Worm (Caenorhabditis elegans) whole organism, L1 larva: ENCODE results near the gene spe-44.

Experiments used
- C16A3.4 ChIP-seq: fragments of 150-350 bp; optimal IDR thresholded peaks from 2 replicates; lab custom pipeline; 2014; ENCODE audit warnings: missing biosample characterization, missing genetic modification characterization
- ceh-63 ChIP-seq: fragments of 200-800 bp; sonication (Bioruptor generic); optimal IDR thresholded peaks from 2 replicates; lab custom pipeline; 2018; ENCODE audit warnings: mild to moderate bottlenecking, missing genetic modification characterization, missing compliant biosample characterization
- ceh-90 ChIP-seq: sonication (generic microtip); optimal IDR thresholded peaks from 2 replicates; lab custom pipeline; 2016; ENCODE audit warnings: missing genetic modification characterization, missing compliant biosample characterization
- dsc-1 ChIP-seq: sonication (generic microtip); optimal IDR thresholded peaks from 2 replicates; lab custom pipeline; 2016; ENCODE audit warnings: mild to moderate bottlenecking, missing genetic modification characterization, missing compliant biosample characterization
- efl-1 ChIP-seq, 4 experiments: fragments of 150-350 bp; optimal IDR thresholded peaks in 3 of 4; peaks in 1 of 4; 1 replicate in 1 of 4; 2 replicates in 3 of 4; lab custom pipeline; 2014; ENCODE audit warnings: missing biosample characterization in 2 of 4, missing genetic modification characterization in 2 of 4, missing genetic modification reagents in 2 of 4
- elt-2 ChIP-seq: sonication (generic microtip); optimal IDR thresholded peaks from 2 replicates; lab custom pipeline; 2016; ENCODE audit warnings: missing genetic modification characterization, mild to moderate bottlenecking, inconsistent platforms, missing compliant biosample characterization, missing genetic modification reagents
- ets-5 ChIP-seq: fragments of 200-800 bp; sonication (Bioruptor generic); IDR thresholded peaks from 2 replicates; pipeline ENCODE4 v1.3.6; 2022; ENCODE audit warnings: missing genetic modification characterization, missing compliant biosample characterization
- fkh-10 ChIP-seq: sonication (generic microtip); optimal IDR thresholded peaks from 2 replicates; lab custom pipeline; 2017; ENCODE audit warnings: missing biosample characterization, missing genetic modification reagents, missing genetic modification characterization
- fos-1 ChIP-seq: fragments of 150-350 bp; optimal IDR thresholded peaks from 2 replicates; lab custom pipeline; 2014; ENCODE audit warnings: missing biosample characterization, missing genetic modification characterization
- hlh-17 ChIP-seq: fragments of 200-800 bp; sonication (Bioruptor generic); optimal IDR thresholded peaks from 2 replicates; lab custom pipeline; 2018; ENCODE audit warnings: missing genetic modification characterization, mild to moderate bottlenecking, missing compliant biosample characterization, moderate library complexity, borderline replicate concordance
- hpl-2 ChIP-seq: fragments of 150-350 bp; optimal IDR thresholded peaks from 2 replicates; lab custom pipeline; 2014; ENCODE audit warnings: missing biosample characterization, missing genetic modification reagents, missing genetic modification characterization
- irx-1 ChIP-seq: sonication (generic microtip); optimal IDR thresholded peaks from 2 replicates; lab custom pipeline; 2016; ENCODE audit warnings: missing genetic modification characterization, missing compliant biosample characterization
- isw-1 ChIP-seq: fragments of 200-800 bp; sonication (Bioruptor generic); IDR thresholded peaks from 2 replicates; pipeline ENCODE4 v1.3.6; 2022; ENCODE audit warnings: missing genetic modification characterization, missing compliant biosample characterization
- jun-1 ChIP-seq: fragments of 150-350 bp; optimal IDR thresholded peaks from 2 replicates; lab custom pipeline; 2014; ENCODE audit warnings: missing biosample characterization, missing genetic modification reagents, missing genetic modification characterization
- lin-13 ChIP-seq: fragments of 150-350 bp; optimal IDR thresholded peaks from 2 replicates; lab custom pipeline; 2014; ENCODE audit warnings: missing biosample characterization, missing genetic modification reagents, missing genetic modification characterization
- lin-15B ChIP-seq: fragments of 150-350 bp; sonication (generic microtip); optimal IDR thresholded peaks from 3 replicates; lab custom pipeline; 2014; ENCODE audit warnings: missing biosample characterization, missing genetic modification characterization
- lin-35 ChIP-seq, 2 experiments: fragments of 150-350 bp; optimal IDR thresholded peaks; 2 replicates each; lab custom pipeline; 2014; ENCODE audit warnings: missing biosample characterization in 2 of 2, missing genetic modification characterization in 2 of 2, missing genetic modification reagents in 2 of 2
- lin-39 ChIP-seq: fragments of 150-350 bp; optimal IDR thresholded peaks from 2 replicates; lab custom pipeline; 2014; ENCODE audit warnings: missing biosample characterization, missing genetic modification reagents, missing genetic modification characterization
- mab-9 ChIP-seq: fragments of 200-800 bp; sonication (Bioruptor generic); IDR thresholded peaks from 2 replicates; pipeline ENCODE4 v1.3.6; 2022; ENCODE audit warnings: missing genetic modification reagents, missing genetic modification characterization, missing compliant biosample characterization
- nhr-12 ChIP-seq: sonication (generic microtip); optimal IDR thresholded peaks from 2 replicates; lab custom pipeline; 2017; ENCODE audit warnings: missing biosample characterization, missing genetic modification characterization
- nhr-20 ChIP-seq: sonication (generic microtip); optimal IDR thresholded peaks from 2 replicates; lab custom pipeline; 2016; ENCODE audit warnings: mild to moderate bottlenecking, missing genetic modification characterization, missing compliant biosample characterization
- nhr-47 ChIP-seq: sonication (generic microtip); optimal IDR thresholded peaks from 2 replicates; lab custom pipeline; 2016; ENCODE audit warnings: mild to moderate bottlenecking, missing genetic modification characterization, moderate library complexity, missing compliant biosample characterization
- nhr-76 ChIP-seq: sonication (generic microtip); optimal IDR thresholded peaks from 2 replicates; lab custom pipeline; 2017; ENCODE audit warnings: missing biosample characterization, missing genetic modification characterization
- nhr-77 ChIP-seq: fragments of 150-350 bp; optimal IDR thresholded peaks from 2 replicates; lab custom pipeline; 2014; ENCODE audit warnings: missing biosample characterization, missing genetic modification characterization
- nhr-85 ChIP-seq: sonication (generic microtip); peaks from one replicate; lab custom pipeline; 2016; ENCODE audit warnings: missing genetic modification characterization, inconsistent platforms, missing compliant biosample characterization
- pax-3 ChIP-seq: fragments of 200-800 bp; sonication (Bioruptor generic); optimal IDR thresholded peaks from 2 replicates; lab custom pipeline; 2018; ENCODE audit warnings: mild to moderate bottlenecking, missing genetic modification characterization, moderate library complexity, missing compliant biosample characterization
- pqm-1 ChIP-seq: sonication (generic microtip); optimal IDR thresholded peaks from 3 replicates; lab custom pipeline; 2017; ENCODE audit warnings: missing biosample characterization, missing genetic modification characterization
- snpc-4 ChIP-seq: fragments of 150-350 bp; optimal IDR thresholded peaks from 2 replicates; lab custom pipeline; 2014; ENCODE audit warnings: missing biosample characterization, missing genetic modification characterization
- swsn-7 ChIP-seq: sonication (generic microtip); optimal IDR thresholded peaks from 2 replicates; lab custom pipeline; 2016; ENCODE audit warnings: missing genetic modification characterization, missing compliant biosample characterization
- tbx-2 ChIP-seq: sonication (generic microtip); optimal IDR thresholded peaks from 2 replicates; lab custom pipeline; 2016; ENCODE audit warnings: missing genetic modification characterization, missing compliant biosample characterization
- unc-130 ChIP-seq: fragments of 150-350 bp; optimal IDR thresholded peaks from 2 replicates; lab custom pipeline; 2017; ENCODE audit warnings: missing biosample characterization, missing genetic modification characterization, inconsistent platforms
- unc-30 ChIP-seq: sonication (generic microtip); optimal IDR thresholded peaks from 2 replicates; lab custom pipeline; 2017; ENCODE audit warnings: missing biosample characterization, missing genetic modification characterization
- vab-15 ChIP-seq: sonication (generic microtip); optimal IDR thresholded peaks from 2 replicates; lab custom pipeline; 2017; ENCODE audit warnings: missing genotype, mild to moderate bottlenecking, missing genetic modification characterization, missing compliant biosample characterization
- zag-1 ChIP-seq: fragments of 150-350 bp; optimal IDR thresholded peaks from 2 replicates; lab custom pipeline; 2014; ENCODE audit warnings: missing biosample characterization, missing genetic modification characterization
- zip-4 ChIP-seq: fragments of 200-800 bp; sonication (Bioruptor generic); optimal IDR thresholded peaks from 2 replicates; lab custom pipeline; 2018; ENCODE audit warnings: mild to moderate bottlenecking, missing genetic modification characterization, moderate library complexity, missing compliant biosample characterization

Gene spe-44

ce11 chrIV:12464822-12465221 is 10.8 kb upstream of the spe-44 start (continued):
- TF ChIP-seq pax-3 (tag; lab: Kevin White, UChicago): no peak
- peak; percentile 6 for TF ChIP-seq nhr-77 (tag; lab: Kevin White, UChicago)

- TF ChIP-seq ceh-63 (GFP tag; lab: Kevin White, UChicago) (no peak), mab-9 (GFP tag; lab: Robert Waterston, UW) (no peak), nhr-20 (tag; lab: Kevin White, UChicago) (no peak), nhr-12 (tag; lab: Kevin White, UChicago) (no peak), zag-1 (no peak), swsn-7 (tag; lab: Kevin White, UChicago) (no peak), tbx-2 (tag; lab: Kevin White, UChicago) (no peak), unc-30 (tag; lab: Kevin White, UChicago) (no peak), efl-1 (optimal IDR thresholded peaks at IDR 0.05; lab: Kevin White, UChicago) (no peak), efl-1 (GFP tag; optimal IDR thresholded peaks at IDR 0.05 in 1 of 2; lab: Kevin White, UChicago) (no peak), dsc-1 (tag; lab: Kevin White, UChicago) (no peak), hpl-2 (GFP tag; lab: Kevin White, UChicago) (no peak), fkh-10 (no peak), vab-15 (tag; lab: Kevin White, UChicago) (no peak), ceh-90 (tag; lab: Kevin White, UChicago) (no peak), nhr-77 (tag; lab: Kevin White, UChicago) (no peak), elt-2 (tag; lab: Kevin White, UChicago) (no peak)
Measured at ce11 chrIV:12463370-12463769, 9.4 kb upstream of the spe-44 start, which contains the start of gene C25G4.8. Gene C25G4.8, minus strand, starts transcription at chrIV:12463470.

ce11 chrIV:12456613-12457012 is 2.6 kb upstream of the spe-44 start, which contains the start of gene C25G4.7:
Gene C25G4.7, plus strand, starts transcription at chrIV:12456913.
- no peak for TF ChIP-seq C16A3.4 (tag; lab: Kevin White, UChicago)
- no peak for TF ChIP-seq lin-39 (tag; lab: Kevin White, UChicago)
- no peak for TF ChIP-seq nhr-76 (tag; lab: Kevin White, UChicago)
- no peak for TF ChIP-seq nhr-85 (tag; lab: Kevin White, UChicago)
- TF ChIP-seq nhr-47 (tag; lab: Kevin White, UChicago): no peak
- no peak for TF ChIP-seq lin-35 (GFP tag; optimal IDR thresholded peaks at IDR 0.05; lab: Kevin White, UChicago)
- no peak for TF ChIP-seq elt-2 (tag; lab: Kevin White, UChicago)
- no peak for TF ChIP-seq ets-5 (GFP tag; lab: Robert Waterston, UW)
- TF ChIP-seq hlh-17: no peak
- TF ChIP-seq fos-1 (tag; lab: Kevin White, UChicago): no peak
- no peak for TF ChIP-seq unc-130 (tag; lab: Kevin White, UChicago)
- no peak for TF ChIP-seq pqm-1 (tag; lab: Kevin White, UChicago)

ce11 chrIV:12454750-12455149 is 735 bp upstream of the spe-44 start, which contains the start of gene smz-1:
Gene smz-1, plus strand, starts transcription at chrIV:12455050.
- TF ChIP-seq zip-4 (GFP tag; lab: Kevin White, UChicago) (no peak), irx-1 (tag; lab: Kevin White, UChicago) (no peak), swsn-7 (tag; lab: Kevin White, UChicago) (no peak), lin-13 (GFP tag; lab: Kevin White, UChicago) (no peak), snpc-4 (tag; lab: Kevin White, UChicago) (no peak), jun-1 (no peak), zag-1 (no peak), lin-15B (tag; lab: Kevin White, UChicago) (no peak), vab-15 (tag; lab: Kevin White, UChicago) (no peak), isw-1 (GFP tag; lab: Robert Waterston, UW) (no peak)
